Worm (Caenorhabditis elegans): ENCODE results near the gene ncx-9.

Gene ncx-9

DNA sequence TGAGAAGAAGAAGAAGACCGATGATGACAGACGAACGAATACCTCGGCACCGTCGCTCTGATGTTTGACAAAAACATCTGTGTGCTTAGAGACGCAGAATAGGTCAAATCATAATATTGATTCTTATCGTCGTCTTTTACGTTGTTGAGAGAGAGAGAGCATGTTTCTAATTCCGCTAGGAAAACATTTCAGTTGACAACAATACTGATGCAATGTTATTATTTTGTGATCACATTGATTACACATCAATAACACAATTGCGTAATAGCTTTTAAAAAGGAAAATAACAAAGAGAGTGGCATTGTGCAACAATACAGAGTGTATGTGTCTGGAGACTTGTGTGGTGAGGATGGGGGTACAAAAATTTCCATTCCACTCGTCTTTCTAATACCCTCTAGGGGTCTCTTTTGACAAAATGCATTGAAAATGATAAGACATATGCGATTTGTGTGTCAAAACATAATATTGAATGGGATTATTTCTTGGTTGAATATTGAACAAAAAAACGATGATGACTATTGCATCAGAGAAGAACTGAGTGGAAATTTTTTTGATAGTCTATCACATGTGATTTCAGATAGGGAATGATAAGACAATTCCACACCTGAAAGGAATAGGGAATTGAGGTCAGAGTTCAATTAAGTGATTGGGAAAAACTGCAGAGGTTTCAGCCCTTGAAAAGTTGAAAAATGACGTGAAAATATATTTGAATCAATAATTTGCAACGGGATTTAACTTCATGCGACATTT lies 30.2 kb downstream of the ncx-9 start:
- TF ChIP-seq nhr-25 (tag; optimal IDR thresholded peaks at IDR 0.05) (no peak), lsy-2 (tag; optimal IDR thresholded peaks at IDR 0.05) (no peak), sma-9 (GFP tag; optimal IDR thresholded peaks at IDR 0.05) (peak; percentile 48), sma-9 (tag; optimal IDR thresholded peaks at IDR 0.05) (no peak), lin-39 (tag; optimal IDR thresholded peaks at IDR 0.05) (no peak), nhr-129 (tag; optimal IDR thresholded peaks at IDR 0.05) (peak; percentile 48), skn-1 (tag; optimal IDR thresholded peaks at IDR 0.05) (peak; percentile 33), crh-2 (tag; optimal IDR thresholded peaks at IDR 0.05) (peak; percentile 38), fos-1 (tag; optimal IDR thresholded peaks at IDR 0.05) (peak; percentile 57)

DNA sequence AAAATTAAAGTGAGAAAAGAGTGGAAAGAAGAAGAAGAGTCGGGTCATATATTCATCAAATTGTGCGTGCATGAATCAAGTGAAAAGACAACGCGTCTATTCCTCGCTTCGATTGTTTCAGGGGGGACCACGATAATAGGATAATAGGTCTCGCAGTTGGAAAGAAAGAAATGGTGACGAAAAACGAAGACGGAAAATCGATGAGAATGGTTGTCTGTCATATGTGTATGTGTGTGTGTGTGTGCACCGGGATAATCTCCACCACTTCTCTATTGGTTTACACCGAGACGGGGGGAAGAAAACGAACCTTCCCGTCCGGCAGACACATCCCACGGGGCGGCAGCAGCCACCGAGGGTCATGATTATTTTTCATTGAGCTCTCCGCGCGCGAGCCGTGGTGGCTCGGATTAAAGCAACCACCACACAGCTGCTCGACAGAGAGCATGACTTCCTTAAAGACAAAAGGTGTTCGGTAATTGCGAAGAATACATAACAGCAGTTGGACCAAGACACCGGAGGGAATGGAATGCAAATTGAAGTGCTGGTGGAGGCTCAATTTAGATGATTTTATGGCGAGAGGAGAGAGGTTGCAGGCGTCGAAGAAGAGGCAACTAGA lies 30.9 kb downstream of the ncx-9 start:
- peak; percentile 22 for TF ChIP-seq unc-55 (GFP tag; optimal IDR thresholded peaks at IDR 0.05)
- no peak for TF ChIP-seq C34F6.9 (tag; optimal IDR thresholded peaks at IDR 0.05)
- peak; percentile 9 for TF ChIP-seq Y55F3AM.14 (GFP tag; optimal IDR thresholded peaks at IDR 0.05)
- TF ChIP-seq skn-1 (tag; optimal IDR thresholded peaks at IDR 0.05): no peak
- no peak for TF ChIP-seq crh-2 (tag; optimal IDR thresholded peaks at IDR 0.05)
- no peak for TF ChIP-seq ztf-1 (GFP tag; conservative IDR thresholded peaks at IDR 0.05)
- no peak for TF ChIP-seq unc-62 (GFP tag; optimal IDR thresholded peaks at IDR 0.05)
- TF ChIP-seq nhr-23 (tag; optimal IDR thresholded peaks at IDR 0.05): no peak
- no peak for TF ChIP-seq mab-5 (tag; optimal IDR thresholded peaks at IDR 0.05)
- no peak for TF ChIP-seq R02D3.7 (tag; optimal IDR thresholded peaks at IDR 0.05)
- no peak for TF ChIP-seq aly-2 (tag; optimal IDR thresholded peaks at IDR 0.05)

- no peak for TF ChIP-seq unc-39 (tag; optimal IDR thresholded peaks at IDR 0.05)
- TF ChIP-seq blmp-1 (tag; optimal IDR thresholded peaks at IDR 0.05; ENCODE audit: insufficient read depth): no peak
- no peak for TF ChIP-seq crh-2 (tag; optimal IDR thresholded peaks at IDR 0.05)
- no peak for TF ChIP-seq ZK546.5 (tag; optimal IDR thresholded peaks at IDR 0.05)
- TF ChIP-seq nhr-23 (tag; optimal IDR thresholded peaks at IDR 0.05): no peak
- no peak for TF ChIP-seq nhr-6 (tag; optimal IDR thresholded peaks at IDR 0.05)
- TF ChIP-seq sem-4 (tag; optimal IDR thresholded peaks at IDR 0.05): no peak
- TF ChIP-seq unc-62 (GFP tag; optimal IDR thresholded peaks at IDR 0.05): no peak
- TF ChIP-seq Y55F3AM.14 (GFP tag; optimal IDR thresholded peaks at IDR 0.05): no peak
- TF ChIP-seq unc-55 (GFP tag; optimal IDR thresholded peaks at IDR 0.05): no peak
- TF ChIP-seq zag-1 (tag; optimal IDR thresholded peaks at IDR 0.05): no peak
- no peak for TF ChIP-seq mab-5 (tag; optimal IDR thresholded peaks at IDR 0.05)
- TF ChIP-seq ceh-16 (tag; optimal IDR thresholded peaks at IDR 0.05): no peak
- TF ChIP-seq nhr-129 (tag; optimal IDR thresholded peaks at IDR 0.05): no peak
- no peak for TF ChIP-seq ama-1 (optimal IDR thresholded peaks at IDR 0.05)
- TF ChIP-seq dmd-4 (tag; optimal IDR thresholded peaks at IDR 0.05): no peak
- TF ChIP-seq sma-3 (GFP tag; optimal IDR thresholded peaks at IDR 0.05): no peak
- TF ChIP-seq sma-9 (GFP tag; optimal IDR thresholded peaks at IDR 0.05): no peak
- TF ChIP-seq sma-9 (tag; optimal IDR thresholded peaks at IDR 0.05): no peak
- no peak for TF ChIP-seq elt-1 (tag; optimal IDR thresholded peaks at IDR 0.05)
These were observed 31.4 kb downstream of the ncx-9 start for ce11 chrV:4963606-4964005.

ce11 chrV:4962968-4963367 lies 32.1 kb downstream of the ncx-9 start, which contains the start of gene tam-1:
Gene tam-1 (minus strand): TSS chrV:4963102.
- no peak for TF ChIP-seq snpc-4 (tag; optimal IDR thresholded peaks at IDR 0.05)
- TF ChIP-seq C34F6.9 (tag; optimal IDR thresholded peaks at IDR 0.05): peak; percentile 40

DNA sequence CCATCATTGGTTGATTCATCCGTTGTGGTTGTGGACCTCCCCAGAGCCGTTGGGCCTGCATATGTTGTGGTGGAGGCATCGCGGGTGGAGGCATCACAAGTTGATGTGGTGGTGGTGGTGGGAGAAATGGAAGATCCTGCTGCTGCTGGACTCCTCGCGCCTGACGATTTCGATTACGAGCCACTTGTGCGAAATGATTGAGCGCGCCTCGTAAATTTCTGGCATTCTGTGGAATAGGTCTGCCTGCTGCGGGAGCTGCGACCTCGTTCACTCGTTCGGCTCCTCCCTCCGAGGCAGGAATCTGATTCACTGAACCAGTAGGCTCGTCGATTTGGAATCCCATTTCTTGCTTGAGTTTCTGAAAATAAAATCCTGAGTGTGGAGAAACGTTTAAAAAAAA lies 34.4 kb downstream of the ncx-9 start:
- no peak for TF ChIP-seq sma-3 (GFP tag; optimal IDR thresholded peaks at IDR 0.05)

DNA sequence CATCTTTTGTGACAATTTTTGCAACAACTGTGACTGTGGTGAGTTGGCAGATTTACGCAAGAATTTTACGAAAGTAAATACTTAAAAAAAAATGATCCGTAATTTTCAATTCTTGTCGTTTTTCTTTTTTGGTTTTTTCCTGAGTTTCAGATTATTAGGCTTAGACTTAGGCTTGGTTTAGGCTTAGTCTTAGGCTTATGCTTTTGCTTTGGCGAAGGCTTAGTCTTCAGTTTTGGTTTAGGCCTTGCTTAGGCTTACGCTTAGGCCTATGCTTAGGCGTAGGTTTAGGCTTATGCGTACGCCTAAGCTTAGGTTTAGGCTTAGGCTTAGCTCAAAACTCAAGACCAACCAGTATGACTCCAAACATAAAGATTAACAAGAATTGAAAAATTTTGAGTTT lies 37.4 kb downstream of the ncx-9 start:
- TF ChIP-seq lin-13 (GFP tag; optimal IDR thresholded peaks at IDR 0.05) (no peak), nhr-25 (tag; optimal IDR thresholded peaks at IDR 0.05) (no peak), unc-39 (tag; optimal IDR thresholded peaks at IDR 0.05) (no peak), aly-2 (tag; optimal IDR thresholded peaks at IDR 0.05) (no peak)
